Fruit fly (Drosophila melanogaster) Kc167 (cell line): ENCODE data around the gene CG14855.

Experiments
- h ChIP-seq: fragments of >200 bp; optimal IDR thresholded peaks from 3 replicates; lab custom pipeline; 2018; ENCODE audit warnings: missing external identifiers
- insv ChIP-seq: fragments of >200 bp; optimal IDR thresholded peaks from 3 replicates; lab custom pipeline; 2018; ENCODE audit warnings: missing external identifiers

DNA sequence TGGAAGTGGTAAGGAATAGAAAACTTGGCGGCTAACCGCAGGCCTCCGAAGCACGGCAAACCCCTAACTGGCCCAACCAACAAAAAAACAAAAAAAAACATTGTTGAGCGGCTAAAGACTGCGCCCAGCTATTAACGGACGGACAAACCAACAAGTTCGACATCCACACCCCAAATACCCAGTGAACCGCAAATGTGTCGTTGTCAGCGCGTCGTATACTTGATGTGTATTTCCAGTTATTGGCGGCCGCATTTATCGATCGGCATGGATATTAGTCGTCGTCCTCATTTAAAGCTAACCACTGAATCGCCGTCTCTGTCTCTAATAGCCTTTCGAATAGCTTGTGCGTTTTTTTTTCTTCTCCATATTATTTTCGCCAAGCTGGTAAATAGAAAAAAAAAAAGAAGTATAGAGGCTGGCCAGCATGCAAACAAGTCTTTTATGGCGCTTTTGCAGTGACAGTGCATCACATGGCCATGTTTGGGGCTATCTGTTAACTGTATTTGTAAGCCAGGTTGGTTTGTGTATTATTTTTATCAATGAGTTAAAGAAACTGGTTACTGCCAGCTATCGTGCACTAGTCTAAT, 29.6 kb upstream of the CG14855 start:
- TF ChIP-seq insv (lab: Kevin White, UChicago) (no peak), h (lab: Kevin White, UChicago) (no peak)
